Worm (Caenorhabditis elegans): ENCODE measurements around the gene C49G7.12.

DNA sequence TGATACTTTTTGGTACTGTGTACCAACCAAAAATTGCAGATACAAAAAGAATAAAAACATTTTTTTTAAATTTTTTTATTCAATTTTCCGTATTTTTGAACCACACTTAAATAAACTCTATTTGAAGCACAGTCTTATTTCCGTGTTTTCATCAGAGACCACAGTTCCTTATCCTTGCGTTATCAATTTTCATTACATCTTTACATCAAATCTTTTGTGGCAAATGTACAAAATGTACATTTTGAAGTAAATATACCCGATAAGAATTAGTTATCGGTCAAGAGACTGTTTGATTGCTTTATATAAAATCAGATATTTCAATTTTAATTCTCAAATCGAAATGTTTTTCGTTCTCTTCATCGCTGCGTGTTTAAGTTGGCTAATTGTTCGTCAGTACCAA lies 15.9 kb upstream of the C49G7.12 start, which contains the start of gene cyp-35A3:
- TF ChIP-seq unc-130 (GFP tag; optimal IDR thresholded peaks at IDR 0.05) (no peak), tra-1 (GFP tag; IDR thresholded peaks at IDR 0.05) (no peak), lin-15B (tag; optimal IDR thresholded peaks at IDR 0.05) (no peak), fkh-10 (GFP tag; optimal IDR thresholded peaks at IDR 0.05) (no peak), Y5F2A.4 (GFP tag; optimal IDR thresholded peaks at IDR 0.05) (no peak), snpc-4 (tag; optimal IDR thresholded peaks at IDR 0.05) (no peak)

Data from whole organism, L4 larva.